Worm (Caenorhabditis elegans) whole organism, young adult: ENCODE measurements around the gene nhr-137.

ENCODE experiments used
- B0035.1 ChIP-seq: sonication (generic microtip); optimal IDR thresholded peaks from 2 replicates; lab custom pipeline; 2016; ENCODE audit warnings: missing genetic modification characterization, mild to moderate bottlenecking, missing compliant biosample characterization, missing genotype, missing genetic modification reagents
- F10E7.11 ChIP-seq: sonication (generic microtip); optimal IDR thresholded peaks from 2 replicates; lab custom pipeline; 2017; ENCODE audit warnings: mild to moderate bottlenecking, missing genetic modification characterization, moderate library complexity, missing compliant biosample characterization
- F33H1.4 ChIP-seq: fragments of 200-800 bp; sonication (Bioruptor generic); IDR thresholded peaks from 2 replicates; pipeline ENCODE4 v1.3.6; 2022; ENCODE audit warnings: missing genetic modification reagents, missing genetic modification characterization, missing compliant biosample characterization
- F52B5.7 ChIP-seq: sonication (generic microtip); optimal IDR thresholded peaks from 2 replicates; lab custom pipeline; 2016; ENCODE audit warnings: mild to moderate bottlenecking, missing genetic modification characterization, missing compliant biosample characterization
- K11D2.4 ChIP-seq: fragments of 200-800 bp; sonication (Bioruptor generic); IDR thresholded peaks from 2 replicates; pipeline ENCODE4 v1.3.6; 2022; ENCODE audit warnings: missing genetic modification reagents, missing genetic modification characterization, missing compliant biosample characterization
- akir-1 ChIP-seq: fragments of 200-800 bp; sonication (Bioruptor generic); optimal IDR thresholded peaks from 2 replicates; lab custom pipeline; 2018; ENCODE audit warnings: mild to moderate bottlenecking, missing genetic modification characterization, moderate library complexity, missing compliant biosample characterization
- aptf-3 ChIP-seq: fragments of 200-800 bp; sonication (Bioruptor generic); IDR thresholded peaks from 2 replicates; pipeline ENCODE4 v1.3.6; 2022; ENCODE audit warnings: missing genetic modification characterization, missing compliant biosample characterization
- athp-1 ChIP-seq: sonication (generic microtip); optimal IDR thresholded peaks from 2 replicates; lab custom pipeline; 2017; ENCODE audit warnings: mild to moderate bottlenecking, missing genetic modification characterization, missing compliant biosample characterization
- attf-5 ChIP-seq: fragments of 200-800 bp; sonication (Bioruptor generic); optimal IDR thresholded peaks from 2 replicates; lab custom pipeline; 2018; ENCODE audit warnings: mild to moderate bottlenecking, missing genetic modification characterization, missing compliant biosample characterization
- bed-1 ChIP-seq: fragments of 200-800 bp; sonication (Bioruptor generic); IDR thresholded peaks from 2 replicates; pipeline ENCODE4 v1.3.6; 2022; ENCODE audit warnings: missing genetic modification reagents, missing genetic modification characterization, missing compliant biosample characterization
- bed-2 ChIP-seq: fragments of 200-800 bp; sonication (Bioruptor generic); IDR thresholded peaks from 2 replicates; pipeline ENCODE4 v1.3.6; 2022; ENCODE audit warnings: missing genetic modification reagents, missing genetic modification characterization, missing compliant biosample characterization
- ccch-3 ChIP-seq: fragments of 200-800 bp; sonication (Bioruptor generic); optimal IDR thresholded peaks from 2 replicates; lab custom pipeline; 2018; ENCODE audit warnings: mild to moderate bottlenecking, missing genetic modification characterization, missing compliant biosample characterization
- dox-1 ChIP-seq: fragments of 200-800 bp; sonication (Bioruptor generic); IDR thresholded peaks from 2 replicates; pipeline ENCODE4 v1.3.6; 2022; ENCODE audit warnings: missing genetic modification reagents, missing genetic modification characterization, missing compliant biosample characterization
- dpl-1 ChIP-seq: fragments of 150-350 bp; optimal IDR thresholded peaks from 2 replicates; lab custom pipeline; 2014; ENCODE audit warnings: missing biosample characterization, missing genetic modification reagents, missing genetic modification characterization
- egrh-3 ChIP-seq: fragments of 200-800 bp; sonication (Bioruptor generic); IDR thresholded peaks from 2 replicates; pipeline ENCODE4 v1.3.6; 2022; ENCODE audit warnings: missing genetic modification reagents, missing genetic modification characterization, missing compliant biosample characterization
- ets-4 ChIP-seq: fragments of 200-800 bp; sonication (Bioruptor generic); optimal IDR thresholded peaks from 2 replicates; lab custom pipeline; 2018; ENCODE audit warnings: mild to moderate bottlenecking, missing genetic modification characterization, missing compliant biosample characterization
- hrde-1 ChIP-seq: sonication (generic microtip); optimal IDR thresholded peaks from 2 replicates; lab custom pipeline; 2016; ENCODE audit warnings: missing genetic modification characterization, mild to moderate bottlenecking, missing compliant biosample characterization, moderate library complexity, missing genotype, missing genetic modification reagents, borderline replicate concordance
- hsf-1 ChIP-seq: fragments of 200-800 bp; sonication (Bioruptor generic); IDR thresholded peaks from 2 replicates; pipeline ENCODE4 v1.3.6; 2022; ENCODE audit warnings: missing genetic modification reagents, missing genetic modification characterization, missing compliant biosample characterization
- lag-1 ChIP-seq: fragments of 200-800 bp; sonication (Bioruptor generic); IDR thresholded peaks from 2 replicates; pipeline ENCODE4 v1.3.6; 2022; ENCODE audit warnings: missing genetic modification reagents, missing genetic modification characterization, missing compliant biosample characterization
- let-607 ChIP-seq, 2 experiments: fragments of 200-800 bp in 1 of 2; sonication (Bioruptor generic) in 1 of 2; sonication (generic microtip) in 1 of 2; optimal IDR thresholded peaks; 2 replicates each; lab custom pipeline; 2016 to 2018; ENCODE audit warnings: mild to moderate bottlenecking in 2 of 2, missing compliant biosample characterization in 2 of 2, missing genetic modification characterization in 2 of 2, moderate library complexity in 2 of 2, missing genotype in 1 of 2
- lin-40 ChIP-seq: sonication (generic microtip); optimal IDR thresholded peaks from 2 replicates; lab custom pipeline; 2016; ENCODE audit warnings: missing genetic modification characterization, mild to moderate bottlenecking, missing compliant biosample characterization, missing genotype, missing genetic modification reagents
- lin-54 ChIP-seq: fragments of 200-800 bp; sonication (Bioruptor generic); optimal IDR thresholded peaks from 2 replicates; lab custom pipeline; 2018; ENCODE audit warnings: mild to moderate bottlenecking, missing genetic modification characterization, missing compliant biosample characterization
- mcd-1 ChIP-seq: fragments of 200-800 bp; sonication (Bioruptor generic); IDR thresholded peaks from 2 replicates; pipeline ENCODE4 v1.3.6; 2022; ENCODE audit warnings: missing genetic modification reagents, missing genetic modification characterization, missing compliant biosample characterization
- mel-28 ChIP-seq: sonication (generic microtip); optimal IDR thresholded peaks from 2 replicates; lab custom pipeline; 2016; ENCODE audit warnings: borderline replicate concordance, mild to moderate bottlenecking, missing genetic modification characterization, missing compliant biosample characterization
- mxl-1 ChIP-seq: sonication (generic microtip); optimal IDR thresholded peaks from 2 replicates; lab custom pipeline; 2016; ENCODE audit warnings: missing genetic modification characterization, missing compliant biosample characterization
- nfya-1 ChIP-seq: sonication (generic microtip); optimal IDR thresholded peaks from 2 replicates; lab custom pipeline; 2017; ENCODE audit warnings: antibody characterized with exemption, missing compliant biosample characterization, missing genetic modification characterization, borderline replicate concordance; ENCODE audit not compliant: insufficient read depth
- nhr-120 ChIP-seq: fragments of 200-800 bp; sonication (Bioruptor generic); IDR thresholded peaks from 2 replicates; pipeline ENCODE4 v1.3.6; 2022; ENCODE audit warnings: missing genetic modification characterization, missing compliant biosample characterization
- nhr-27 ChIP-seq: fragments of 200-800 bp; sonication (Bioruptor generic); optimal IDR thresholded peaks from 2 replicates; lab custom pipeline; 2018; ENCODE audit warnings: mild to moderate bottlenecking, missing genetic modification characterization, moderate library complexity, missing compliant biosample characterization
- nhr-80 ChIP-seq: sonication (generic microtip); optimal IDR thresholded peaks from 2 replicates; lab custom pipeline; 2016; ENCODE audit warnings: missing genetic modification characterization, missing compliant biosample characterization
- nhr-90 ChIP-seq: sonication (generic microtip); optimal IDR thresholded peaks from 2 replicates; lab custom pipeline; 2016; ENCODE audit warnings: missing genotype, mild to moderate bottlenecking, missing genetic modification characterization, missing compliant biosample characterization
- rec-8 ChIP-seq, 2 experiments: sonication (generic microtip); optimal IDR thresholded peaks; 2 replicates each; lab custom pipeline; 2016; ENCODE audit warnings: mild to moderate bottlenecking in 2 of 2, missing genetic modification characterization in 2 of 2, missing genetic modification reagents in 2 of 2, missing genotype in 2 of 2, missing biosample characterization in 1 of 2, missing compliant biosample characterization in 1 of 2, moderate library complexity in 1 of 2
- rpc-1 ChIP-seq, 2 experiments: fragments of 150-350 bp in 1 of 2; sonication (generic microtip) in 1 of 2; optimal IDR thresholded peaks; 2 replicates each; lab custom pipeline; 2014 to 2018; ENCODE audit warnings: missing biosample characterization in 1 of 2, missing genetic modification characterization in 1 of 2, missing genetic modification reagents in 1 of 2, missing genotype in 1 of 2
- sea-2 ChIP-seq: fragments of 200-800 bp; sonication (Bioruptor generic); IDR thresholded peaks from 2 replicates; pipeline ENCODE4 v1.3.6; 2022; ENCODE audit warnings: missing genetic modification characterization, missing compliant biosample characterization
- sptf-2 ChIP-seq: fragments of 200-800 bp; sonication (Bioruptor generic); optimal IDR thresholded peaks from 2 replicates; lab custom pipeline; 2018; ENCODE audit warnings: mild to moderate bottlenecking, missing genetic modification characterization, missing compliant biosample characterization
- unc-130 ChIP-seq: sonication (generic microtip); optimal IDR thresholded peaks from 2 replicates; lab custom pipeline; 2016; ENCODE audit warnings: missing genetic modification reagents, missing genetic modification characterization, missing compliant biosample characterization
- unc-62 ChIP-seq: fragments of 150-350 bp; optimal IDR thresholded peaks from 2 replicates; lab custom pipeline; 2014; ENCODE audit warnings: missing biosample characterization, missing genetic modification reagents, missing genetic modification characterization
- zim-3 ChIP-seq: sonication (generic microtip); optimal IDR thresholded peaks from 2 replicates; lab custom pipeline; 2017; ENCODE audit warnings: mild to moderate bottlenecking, missing genetic modification characterization, moderate library complexity, missing compliant biosample characterization
- ztf-18 ChIP-seq: sonication (generic microtip); optimal IDR thresholded peaks from 2 replicates; lab custom pipeline; 2016; ENCODE audit warnings: missing genotype, mild to moderate bottlenecking, missing genetic modification characterization, missing compliant biosample characterization
- ztf-22 ChIP-seq: fragments of 200-800 bp; sonication (Bioruptor generic); optimal IDR thresholded peaks from 2 replicates; lab custom pipeline; 2018; ENCODE audit warnings: mild to moderate bottlenecking, missing genetic modification characterization, moderate library complexity, missing compliant biosample characterization
- ztf-6 ChIP-seq: fragments of 200-800 bp; sonication (Bioruptor generic); IDR thresholded peaks from 2 replicates; pipeline ENCODE4 v1.3.6; 2022; ENCODE audit warnings: missing genetic modification reagents, missing genetic modification characterization, missing compliant biosample characterization

Gene nhr-137

DNA sequence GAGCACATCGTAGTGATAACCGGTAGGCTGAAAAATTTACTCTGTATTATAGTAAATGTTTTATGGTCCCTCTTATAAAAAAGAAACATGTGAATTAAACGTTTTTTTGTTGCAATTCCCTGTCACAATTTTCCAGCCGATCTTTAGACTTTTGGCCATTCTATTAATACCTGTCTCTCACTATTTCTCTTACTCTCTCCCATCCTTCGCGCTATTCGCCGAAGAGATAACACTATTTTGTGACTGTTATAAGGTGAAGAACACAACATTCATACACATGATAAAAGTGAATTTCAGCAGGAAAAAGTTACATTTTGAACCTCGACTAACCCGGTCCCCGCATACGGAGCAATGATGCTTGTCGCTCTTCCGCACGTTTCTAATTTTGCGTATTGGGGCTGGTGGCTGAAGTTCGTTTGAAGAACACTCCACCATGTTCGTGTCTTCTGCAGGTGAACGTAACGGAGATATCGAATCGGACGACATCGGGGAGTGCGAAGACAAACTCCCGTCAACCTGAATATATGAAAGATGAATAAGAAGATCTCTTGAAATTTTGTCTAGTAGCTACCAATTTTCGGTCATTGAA, 29.7 kb downstream of the nhr-137 start:
- TF ChIP-seq nhr-120 (GFP tag; lab: Robert Waterston, UW) (0 out of 2 replicates have a peak, but pooled peaks have one; percentile 70), F10E7.11 (tag; lab: Kevin White, UChicago) (no peak), egrh-3 (GFP tag; lab: Robert Waterston, UW) (no peak), let-607 (tag; optimal IDR thresholded peaks at IDR 0.05; lab: Kevin White, UChicago) (no peak), F52B5.7 (no peak), athp-1 (no peak), dox-1 (GFP tag; lab: Robert Waterston, UW) (no peak), lag-1 (no peak), nhr-90 (tag; lab: Kevin White, UChicago) (no peak), bed-2 (GFP tag; lab: Robert Waterston, UW) (no peak), sptf-2 (GFP tag; lab: Kevin White, UChicago) (no peak), akir-1 (no peak), lin-54 (GFP tag; lab: Kevin White, UChicago) (no peak), nhr-80 (tag; lab: Kevin White, UChicago) (peak; percentile 81)
- TF ChIP-seq, all 124 proteins: peak for 2

- TF ChIP-seq hrde-1 (tag; lab: Kevin White, UChicago) (no peak), nhr-120 (GFP tag; lab: Robert Waterston, UW) (peak; percentile 72; the same call in 1 of the 2 replicates)
These were observed 30.9 kb downstream of the nhr-137 start for ce11 chrX:6637933-6638332.

- TF ChIP-seq attf-5 (GFP tag; lab: Kevin White, UChicago) (no peak), F33H1.4 (no peak), sea-2 (GFP tag; lab: Robert Waterston, UW) (no peak), bed-1 (0 out of 2 replicates have a peak, but pooled peaks have one; percentile 33)
These were observed 33.6 kb downstream of the nhr-137 start, which contains the start of gene aexr-1 for ce11 chrX:6635173-6635572. Gene aexr-1, minus strand, starts transcription at chrX:6635273.

DNA sequence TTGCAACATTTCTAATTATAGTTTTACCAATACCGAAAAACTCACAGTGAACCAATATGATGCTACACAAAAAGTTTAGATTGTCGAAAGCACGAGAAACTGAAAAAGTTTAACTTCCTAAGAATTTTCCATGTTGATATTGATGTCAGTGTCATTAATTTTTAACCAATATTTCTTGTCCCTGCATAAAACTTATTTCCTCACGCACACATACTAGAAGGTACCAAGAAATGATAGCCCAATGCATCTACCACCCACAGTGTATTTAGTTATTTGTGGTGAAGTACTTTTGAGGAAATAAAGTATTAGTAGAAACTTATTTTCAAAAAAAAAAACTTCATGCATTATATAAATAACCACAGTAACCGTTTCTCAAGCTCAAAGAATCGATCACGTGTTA, 37.4 kb downstream of the nhr-137 start, which contains the start of gene aexr-2:
Gene aexr-2, minus strand, starts transcription at position 101 of the 400 bp plus-strand sequence.
- TF ChIP-seq dox-1 (GFP tag; lab: Robert Waterston, UW) (no peak), rec-8 (tag; optimal IDR thresholded peaks at IDR 0.05; lab: Kevin White, UChicago) (no peak), ccch-3 (GFP tag; lab: Kevin White, UChicago) (no peak), ztf-18 (tag; lab: Kevin White, UChicago) (no peak), nfya-1 (tag; lab: Kevin White, UChicago) (no peak), sptf-2 (GFP tag; lab: Kevin White, UChicago) (no peak), unc-62 (GFP tag; lab: Kevin White, UChicago) (no peak), dpl-1 (GFP tag; lab: Kevin White, UChicago) (no peak), lag-1 (no peak), hsf-1 (GFP tag; lab: Robert Waterston, UW) (no peak), K11D2.4 (GFP tag; lab: Robert Waterston, UW) (no peak), B0035.1 (tag; lab: Kevin White, UChicago) (no peak), mcd-1 (GFP tag; lab: Robert Waterston, UW) (no peak)

ce11 chrX:6630645-6631044, 38.2 kb downstream of the nhr-137 start:
- TF ChIP-seq aptf-3 (GFP tag; lab: Robert Waterston, UW) (no peak), ztf-22 (GFP tag; lab: Kevin White, UChicago) (no peak), attf-5 (GFP tag; lab: Kevin White, UChicago) (no peak), nhr-27 (tag; lab: Kevin White, UChicago) (no peak), sptf-2 (GFP tag; lab: Kevin White, UChicago) (no peak), ztf-6 (no peak), ets-4 (GFP tag; lab: Kevin White, UChicago) (no peak), rpc-1 (optimal IDR thresholded peaks at IDR 0.05; lab: Kevin White, UChicago) (no peak), rpc-1 (tag; optimal IDR thresholded peaks at IDR 0.05; lab: Kevin White, UChicago) (no peak), zim-3 (tag; lab: Kevin White, UChicago) (no peak), unc-130 (GFP tag; lab: Kevin White, UChicago) (no peak), nfya-1 (tag; lab: Kevin White, UChicago) (no peak), sea-2 (GFP tag; lab: Robert Waterston, UW) (no peak), mel-28 (tag; lab: Kevin White, UChicago) (no peak), lin-40 (tag; lab: Kevin White, UChicago) (no peak), mxl-1 (tag; lab: Kevin White, UChicago) (no peak)
